Fruit fly (Drosophila melanogaster): Measurements from ENCODE around the gene pnt.

Gene pnt

dm6 chr3R:23392235-23392634 lies 46.3 kb upstream of the pnt start (continued):
- TF ChIP-seq net (GFP tag; optimal IDR thresholded peaks at IDR 0.05) (peak; percentile 1), CG10631 (GFP tag; optimal IDR thresholded peaks at IDR 0.05) (peak; percentile 56), CG6163 (GFP tag; IDR thresholded peaks at IDR 0.05) (peak; percentile 75), dsx (GFP tag; optimal IDR thresholded peaks at IDR 0.05; ENCODE audit: poor library complexity, severe bottlenecking) (no peak), CG11294 (GFP tag; IDR thresholded peaks at IDR 0.05) (0 out of 2 replicates have a peak, but pooled peaks have one; percentile 23), eg (GFP tag; IDR thresholded peaks at IDR 0.05) (peak; percentile 70; the same call in 2 of the 3 replicates), Lpt (GFP tag; optimal IDR thresholded peaks at IDR 0.05) (peak; percentile 39), OdsH (GFP tag; optimal IDR thresholded peaks at IDR 0.05) (peak; percentile 18), spab (GFP tag; optimal IDR thresholded peaks at IDR 0.05) (no peak), Smox (GFP tag; optimal IDR thresholded peaks at IDR 0.05) (no peak), Ets96B (tag; optimal IDR thresholded peaks at IDR 0.05) (peak; percentile 12), Sox14 (GFP tag; optimal IDR thresholded peaks at IDR 0.05) (peak; percentile 32), achi (GFP tag; optimal IDR thresholded peaks at IDR 0.05) (peak; percentile 14), CG6276 (GFP tag; optimal IDR thresholded peaks at IDR 0.05) (no peak), CG3919 (GFP tag; optimal IDR thresholded peaks at IDR 0.05) (peak; percentile 62), CG16779 (tag; optimal IDR thresholded peaks at IDR 0.05) (no peak), CG6792 (GFP tag; optimal IDR thresholded peaks at IDR 0.05) (no peak), acj6 (GFP tag; optimal IDR thresholded peaks at IDR 0.05) (peak; percentile 41), salr (GFP tag; optimal IDR thresholded peaks at IDR 0.05) (peak in 1 of 2 experiments; percentile 52), pdm3 (GFP tag; optimal IDR thresholded peaks at IDR 0.05) (peak; percentile 19)

- no peak for TF ChIP-seq CG9139 (GFP tag; optimal IDR thresholded peaks at IDR 0.05)
- no peak for TF ChIP-seq spab (GFP tag; optimal IDR thresholded peaks at IDR 0.05)
- no peak for TF ChIP-seq CG16779 (tag; optimal IDR thresholded peaks at IDR 0.05)
- TF ChIP-seq Sox14 (GFP tag; optimal IDR thresholded peaks at IDR 0.05), result no peak
- no peak for TF ChIP-seq topi (GFP tag; optimal IDR thresholded peaks at IDR 0.05)
- no peak for TF ChIP-seq CG11762 (GFP tag; optimal IDR thresholded peaks at IDR 0.05; ENCODE audit: insufficient read depth)
- TF ChIP-seq Hr39 (GFP tag; optimal IDR thresholded peaks at IDR 0.05), result no peak
- no peak for TF ChIP-seq fkh (GFP tag; optimal IDR thresholded peaks at IDR 0.05)
- no peak for TF ChIP-seq CG34406 (GFP tag; optimal IDR thresholded peaks at IDR 0.05)
- TF ChIP-seq cyc (GFP tag; optimal IDR thresholded peaks at IDR 0.05), result no peak
- TF ChIP-seq CG8119 (GFP tag; IDR thresholded peaks at IDR 0.05), result peak; percentile 61; the same call in 1 of the 3 replicates
- peak; percentile 36; the same call in 1 of the 3 replicates for TF ChIP-seq eg (GFP tag; IDR thresholded peaks at IDR 0.05)
- no peak for TF ChIP-seq CG6808 (GFP tag; optimal IDR thresholded peaks at IDR 0.05)
- no peak for TF ChIP-seq Met (GFP tag; optimal IDR thresholded peaks at IDR 0.05)
- TF ChIP-seq salr (GFP tag; optimal IDR thresholded peaks at IDR 0.05), result no peak
- no peak for TF ChIP-seq lz (GFP tag; optimal IDR thresholded peaks at IDR 0.05)
- TF ChIP-seq CG6854 (GFP tag; optimal IDR thresholded peaks at IDR 0.05), result no peak
- no peak for TF ChIP-seq CG31627 (GFP tag; optimal IDR thresholded peaks at IDR 0.05)
- TF ChIP-seq OdsH (GFP tag; optimal IDR thresholded peaks at IDR 0.05), result no peak
- no peak for TF ChIP-seq CG10669 (GFP tag; optimal IDR thresholded peaks at IDR 0.05)
- TF ChIP-seq Blimp-1 (GFP tag; optimal IDR thresholded peaks at IDR 0.05), result no peak
- TF ChIP-seq Ets21C (GFP tag; optimal IDR thresholded peaks at IDR 0.05), result no peak
- no peak for TF ChIP-seq fd85E (GFP tag; optimal IDR thresholded peaks at IDR 0.05)
- TF ChIP-seq vri (GFP tag; optimal IDR thresholded peaks at IDR 0.05), result no peak
- TF ChIP-seq Eip78C (GFP tag), result peak; percentile 53
- peak; percentile 75 for TF ChIP-seq CG32006 (GFP tag; optimal IDR thresholded peaks at IDR 0.05)
- TF ChIP-seq dac (GFP tag; optimal IDR thresholded peaks at IDR 0.05), result peak; percentile 32
- no peak for TF ChIP-seq achi (GFP tag; optimal IDR thresholded peaks at IDR 0.05)
- TF ChIP-seq Smox (GFP tag; optimal IDR thresholded peaks at IDR 0.05), result no peak
- TF ChIP-seq CG6276 (GFP tag; optimal IDR thresholded peaks at IDR 0.05), result peak; percentile 49
- peak; percentile 43 for TF ChIP-seq CG4318 (GFP tag; optimal IDR thresholded peaks at IDR 0.05)
- no peak for TF ChIP-seq ss (GFP tag; optimal IDR thresholded peaks at IDR 0.05)
- no peak for TF ChIP-seq Lpt (GFP tag; optimal IDR thresholded peaks at IDR 0.05)
- TF ChIP-seq net (GFP tag; optimal IDR thresholded peaks at IDR 0.05), result no peak
- TF ChIP-seq CG6163 (GFP tag; IDR thresholded peaks at IDR 0.05), result no peak
- no peak for TF ChIP-seq CG8319 (GFP tag; optimal IDR thresholded peaks at IDR 0.05)
- TF ChIP-seq Eip93F (GFP tag; optimal IDR thresholded peaks at IDR 0.05), result no peak
- no peak for TF ChIP-seq CG10631 (GFP tag; optimal IDR thresholded peaks at IDR 0.05)
- TF ChIP-seq CG3032 (tag; optimal IDR thresholded peaks at IDR 0.05), result no peak
- no peak for TF ChIP-seq Eip75B (GFP tag; optimal IDR thresholded peaks at IDR 0.05)
- TF ChIP-seq Ets96B (tag; optimal IDR thresholded peaks at IDR 0.05), result no peak
- TF ChIP-seq CG3919 (GFP tag; optimal IDR thresholded peaks at IDR 0.05), result no peak
Observed at dm6 chr3R:23390769-23391309, 44.9 kb upstream of the pnt start.

Measured in whole organism, prepupa.